Worm (Caenorhabditis elegans) whole organism, L2 larva: Measurements from ENCODE around the gene klf-1.

Source experiments
- elt-3 ChIP-seq: sonication (generic microtip); optimal IDR thresholded peaks from 2 replicates; lab custom pipeline; 2017; ENCODE audit warnings: missing biosample characterization, missing genetic modification characterization
- nhr-21 ChIP-seq: fragments of 150-350 bp; optimal IDR thresholded peaks from 2 replicates; lab custom pipeline; 2014; ENCODE audit warnings: missing biosample characterization, missing genetic modification characterization
- unc-55 ChIP-seq: fragments of 150-350 bp; sonication (generic microtip); optimal IDR thresholded peaks from 3 replicates; lab custom pipeline; 2014; ENCODE audit warnings: missing biosample characterization, missing genetic modification reagents, missing genetic modification characterization
- unc-62 ChIP-seq: fragments of 150-350 bp; optimal IDR thresholded peaks from 2 replicates; lab custom pipeline; 2014; ENCODE audit warnings: missing biosample characterization, missing genetic modification reagents, missing genetic modification characterization
- zag-1 ChIP-seq: fragments of 150-350 bp; optimal IDR thresholded peaks from 2 replicates; lab custom pipeline; 2014; ENCODE audit warnings: missing biosample characterization, missing genetic modification characterization

ce11 chrIII:2866597-2866996 lies 8.0 kb upstream of the klf-1 start:
- TF ChIP-seq nhr-21 (tag; lab: Kevin White, UChicago): no peak
- no peak for TF ChIP-seq unc-55 (GFP tag; lab: Kevin White, UChicago)
- TF ChIP-seq zag-1: no peak
- TF ChIP-seq unc-62 (GFP tag; lab: Kevin White, UChicago): no peak
- no peak for TF ChIP-seq elt-3
